Comparison of ENCODE assay signal across 5 fruit fly cellular contexts in the genomic region with DNA sequence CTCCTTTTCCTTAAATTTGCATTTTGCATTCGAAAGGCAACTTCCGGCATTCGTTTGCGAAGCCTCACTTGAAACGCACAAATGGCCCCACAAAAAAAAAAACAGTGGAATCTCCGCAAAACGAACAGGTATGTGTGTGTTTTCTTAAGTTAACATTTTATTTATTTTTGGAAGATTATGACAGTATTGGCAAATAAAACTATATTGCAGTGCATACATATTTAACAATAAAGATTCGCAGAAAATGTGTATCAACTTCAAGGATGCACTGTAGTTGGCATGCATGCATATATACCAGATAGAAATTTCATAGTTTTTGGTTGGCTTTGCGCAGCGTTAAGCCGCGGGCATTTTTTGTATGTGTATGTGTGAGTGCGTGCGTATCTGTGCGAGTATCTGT.
TF ChIP-seq lines count a peak whose summit lies in the region.

No protein-coding gene starts in this region.

- TF ChIP-seq CTCF in whole organism, embryonic (GFP tag; optimal IDR thresholded peaks at IDR 0.05; lab: Kevin White, UChicago) = no peak

TF ChIP-seq in whole organism, adult, 20 proteins besides CTCF, POLR2A, EP300 and RAD21:
- no peak for TF ChIP-seq Clk (GFP tag; optimal IDR thresholded peaks at IDR 0.05; lab: Kevin White, UChicago)
- TF ChIP-seq bab1 (GFP tag; optimal IDR thresholded peaks at IDR 0.05; lab: Kevin White, UChicago) = peak; percentile 4
- TF ChIP-seq kay (GFP tag; lab: Kevin White, UChicago; ENCODE audit: borderline replicate concordance) = no peak

TF ChIP-seq in whole organism, embryonic, 481 proteins besides CTCF, POLR2A, EP300 and RAD21 (continues in another document):
- TF ChIP-seq Poxn (GFP tag; IDR thresholded peaks at IDR 0.05; lab: Robert Waterston, UW) = no peak
- TF ChIP-seq phol (tag; optimal IDR thresholded peaks at IDR 0.05; lab: Kevin White, UChicago) = peak; percentile 47
- no peak for TF ChIP-seq luna (GFP tag; optimal IDR thresholded peaks at IDR 0.05; lab: Kevin White, UChicago)
- peak; percentile 16 for TF ChIP-seq CG30403 (GFP tag; optimal IDR thresholded peaks at IDR 0.05; lab: Kevin White, UChicago)
- TF ChIP-seq CG4424 (GFP tag; optimal IDR thresholded peaks at IDR 0.05; lab: Kevin White, UChicago) = peak; percentile 6
- TF ChIP-seq tap (tag; optimal IDR thresholded peaks at IDR 0.05; lab: Kevin White, UChicago) = peak; percentile 43
- TF ChIP-seq CG33213 (GFP tag; optimal IDR thresholded peaks at IDR 0.05; lab: Kevin White, UChicago) = no peak
- TF ChIP-seq CG2678 (tag; optimal IDR thresholded peaks at IDR 0.05; lab: Kevin White, UChicago) = peak; percentile 8
- peak; percentile 18 for TF ChIP-seq Max (GFP tag; optimal IDR thresholded peaks at IDR 0.05; lab: Kevin White, UChicago)
- peak; percentile 54 for TF ChIP-seq gem (tag; optimal IDR thresholded peaks at IDR 0.05; lab: Kevin White, UChicago)
- TF ChIP-seq pan (optimal IDR thresholded peaks at IDR 0.05; lab: Kevin White, UChicago) = no peak
- peak in 1 of 2 experiments; percentile 46 for TF ChIP-seq pan (GFP tag; optimal IDR thresholded peaks at IDR 0.05 in 1 of 2, IDR thresholded peaks at IDR 0.05 in 1 of 2)
- peak; percentile 42 for TF ChIP-seq CG10979 (tag; optimal IDR thresholded peaks at IDR 0.05; lab: Kevin White, UChicago)
- TF ChIP-seq CG2712 (tag; optimal IDR thresholded peaks at IDR 0.05; lab: Kevin White, UChicago) = peak; percentile 38
- 0 out of 2 replicates have a peak, but pooled peaks have one; percentile 7 for TF ChIP-seq CG7372 (GFP tag; IDR thresholded peaks at IDR 0.05; lab: Robert Waterston, UW)
- TF ChIP-seq MESR4 (GFP tag; optimal IDR thresholded peaks at IDR 0.05; lab: Kevin White, UChicago) = no peak
- TF ChIP-seq Sox100B (GFP tag; optimal IDR thresholded peaks at IDR 0.05; lab: Kevin White, UChicago) = peak; percentile 32
- peak; percentile 35; the same call in 1 of the 3 replicates for TF ChIP-seq CG11695 (GFP tag; IDR thresholded peaks at IDR 0.05; lab: Robert Waterston, UW)
- TF ChIP-seq CG17385 (GFP tag; optimal IDR thresholded peaks at IDR 0.05; lab: Kevin White, UChicago) = peak; percentile 6
- TF ChIP-seq sisA (GFP tag; IDR thresholded peaks at IDR 0.05; lab: Robert Waterston, UW) = peak; percentile 64

TF ChIP-seq in whole organism, prepupa, 60 proteins besides CTCF, POLR2A, EP300 and RAD21 (continues in another document):
- TF ChIP-seq net (GFP tag; optimal IDR thresholded peaks at IDR 0.05; lab: Kevin White, UChicago) (peak; percentile 12), eg (GFP tag; IDR thresholded peaks at IDR 0.05; lab: Robert Waterston, UW) (peak; percentile 46; the same call in 1 of the 3 replicates), Sox14 (GFP tag; optimal IDR thresholded peaks at IDR 0.05; lab: Kevin White, UChicago) (no peak), Eip78C (GFP tag; lab: Kevin White, UChicago) (peak; percentile 76), Sox15 (GFP tag; optimal IDR thresholded peaks at IDR 0.05; lab: Kevin White, UChicago) (no peak), pdm3 (GFP tag; optimal IDR thresholded peaks at IDR 0.05; lab: Kevin White, UChicago) (peak; percentile 56), dsx (GFP tag; optimal IDR thresholded peaks at IDR 0.05; lab: Kevin White, UChicago; ENCODE audit: poor library complexity, severe bottlenecking) (no peak), CG11294 (GFP tag; IDR thresholded peaks at IDR 0.05; lab: Robert Waterston, UW) (0 out of 2 replicates have a peak, but pooled peaks have one; percentile 25), achi (GFP tag; optimal IDR thresholded peaks at IDR 0.05; lab: Kevin White, UChicago) (peak; percentile 38), fd85E (GFP tag; optimal IDR thresholded peaks at IDR 0.05; lab: Kevin White, UChicago) (no peak), acj6 (GFP tag; optimal IDR thresholded peaks at IDR 0.05; lab: Kevin White, UChicago) (peak; percentile 26), Eip75B (GFP tag; optimal IDR thresholded peaks at IDR 0.05; lab: Kevin White, UChicago) (no peak), CG8119 (GFP tag; IDR thresholded peaks at IDR 0.05; lab: Robert Waterston, UW) (peak; percentile 72; the same call in 2 of the 3 replicates), esn (GFP tag; optimal IDR thresholded peaks at IDR 0.05; lab: Kevin White, UChicago) (peak; percentile 7), svp (GFP tag; lab: Kevin White, UChicago) (peak; percentile 40), CG6163 (GFP tag; IDR thresholded peaks at IDR 0.05; lab: Robert Waterston, UW) (peak; percentile 59; the same call in 1 of the 3 replicates), CG6808 (GFP tag; optimal IDR thresholded peaks at IDR 0.05; lab: Kevin White, UChicago) (no peak), topi (GFP tag; optimal IDR thresholded peaks at IDR 0.05; lab: Kevin White, UChicago) (no peak), CG11762 (GFP tag; optimal IDR thresholded peaks at IDR 0.05; lab: Kevin White, UChicago; ENCODE audit: insufficient read depth) (no peak), lz (GFP tag; optimal IDR thresholded peaks at IDR 0.05; lab: Kevin White, UChicago) (peak; percentile 7), CG3919 (GFP tag; optimal IDR thresholded peaks at IDR 0.05; lab: Kevin White, UChicago) (peak; percentile 5)

TF ChIP-seq in whole organism, pupa, 21 proteins besides CTCF, POLR2A, EP300 and RAD21:
- TF ChIP-seq D1 (tag; optimal IDR thresholded peaks at IDR 0.05; lab: Kevin White, UChicago) = no peak
- peak; percentile 48; the same call in 1 of the 2 replicates for TF ChIP-seq CG32121 (GFP tag; IDR thresholded peaks at IDR 0.05; lab: Robert Waterston, UW)
- peak; percentile 34 for TF ChIP-seq CG8301 (tag; optimal IDR thresholded peaks at IDR 0.05; lab: Kevin White, UChicago)
- no peak for TF ChIP-seq CG13204 (GFP tag; optimal IDR thresholded peaks at IDR 0.05; lab: Kevin White, UChicago)
- peak; percentile 41 for TF ChIP-seq CG14655 (GFP tag; optimal IDR thresholded peaks at IDR 0.05; lab: Kevin White, UChicago)
- peak; percentile 68; the same call in 2 of the 3 replicates for TF ChIP-seq CG4496 (GFP tag; IDR thresholded peaks at IDR 0.05; lab: Robert Waterston, UW)
- TF ChIP-seq gl (tag; optimal IDR thresholded peaks at IDR 0.05; lab: Kevin White, UChicago) = no peak
- peak; percentile 67 for TF ChIP-seq CG12605 (GFP tag; IDR thresholded peaks at IDR 0.05; lab: Robert Waterston, UW)
- TF ChIP-seq CG15710 (tag; optimal IDR thresholded peaks at IDR 0.05; lab: Kevin White, UChicago) = peak; percentile 8
- TF ChIP-seq fd96Ca (GFP tag; IDR thresholded peaks at IDR 0.05; lab: Robert Waterston, UW) = no peak
- TF ChIP-seq CG10348 (GFP tag; IDR thresholded peaks at IDR 0.05; lab: Robert Waterston, UW) = no peak
- TF ChIP-seq EcR (GFP tag; optimal IDR thresholded peaks at IDR 0.05; lab: Kevin White, UChicago) = no peak
- peak; percentile 19 for TF ChIP-seq CG8159 (tag; optimal IDR thresholded peaks at IDR 0.05; lab: Kevin White, UChicago)
- TF ChIP-seq Ets98B (GFP tag; IDR thresholded peaks at IDR 0.05; lab: Robert Waterston, UW) = peak; percentile 76
- TF ChIP-seq Pif1A (GFP tag; optimal IDR thresholded peaks at IDR 0.05; lab: Kevin White, UChicago) = no peak
- peak; percentile 11 for TF ChIP-seq CG17806 (tag; optimal IDR thresholded peaks at IDR 0.05; lab: Kevin White, UChicago)
- no peak for TF ChIP-seq CG34367 (tag; optimal IDR thresholded peaks at IDR 0.05; lab: Kevin White, UChicago)
- TF ChIP-seq CG9948 (tag; optimal IDR thresholded peaks at IDR 0.05; lab: Kevin White, UChicago) = peak; percentile 19
- TF ChIP-seq Snoo (tag; optimal IDR thresholded peaks at IDR 0.05; lab: Kevin White, UChicago) = no peak
- peak; percentile 31; the same call in 1 of the 2 replicates for TF ChIP-seq rn (GFP tag; IDR thresholded peaks at IDR 0.05; lab: Robert Waterston, UW)
- TF ChIP-seq Pif1B (GFP tag; optimal IDR thresholded peaks at IDR 0.05; lab: Kevin White, UChicago) = no peak

TF ChIP-seq in whole organism, wandering third instar larva, 38 proteins besides CTCF, POLR2A, EP300 and RAD21:
- TF ChIP-seq Hr83 (GFP tag; optimal IDR thresholded peaks at IDR 0.05; lab: Kevin White, UChicago; ENCODE audit: poor library complexity, severe bottlenecking) (no peak), h (GFP tag; optimal IDR thresholded peaks at IDR 0.05; lab: Kevin White, UChicago) (peak; percentile 6), foxo (GFP tag; optimal IDR thresholded peaks at IDR 0.05; lab: Kevin White, UChicago) (no peak), Jra (GFP tag; optimal IDR thresholded peaks at IDR 0.05; lab: Kevin White, UChicago) (no peak)
